Worm (Caenorhabditis elegans) whole organism, L3 larva: Measurements from ENCODE around the gene C03E10.3.
A peak's percentile ranks its signal among the peaks of the same experiment; 100 is the strongest.

Experiments
- R02D3.7 ChIP-seq: fragments of 150-350 bp; optimal IDR thresholded peaks from 2 replicates; lab custom pipeline; 2014; ENCODE audit warnings: missing biosample characterization, missing genetic modification characterization
- ceh-16 ChIP-seq: sonication (generic microtip); optimal IDR thresholded peaks from 2 replicates; lab custom pipeline; 2017; ENCODE audit warnings: missing biosample characterization, missing genetic modification characterization
- ceh-82 ChIP-seq: fragments of 150-350 bp; optimal IDR thresholded peaks from 2 replicates; lab custom pipeline; 2014; ENCODE audit warnings: missing biosample characterization, missing genetic modification characterization
- ceh-9 ChIP-seq: sonication (generic microtip); optimal IDR thresholded peaks from 2 replicates; lab custom pipeline; 2018; ENCODE audit warnings: missing biosample characterization, missing genetic modification characterization
- egl-27 ChIP-seq: sonication (generic microtip); optimal IDR thresholded peaks from 4 replicates; lab custom pipeline; 2017; ENCODE audit warnings: missing biosample characterization, missing genetic modification reagents, missing genetic modification characterization
- egl-5 ChIP-seq: fragments of 150-350 bp; optimal IDR thresholded peaks from 2 replicates; lab custom pipeline; 2017; ENCODE audit warnings: missing biosample characterization, missing genetic modification reagents, missing genetic modification characterization, inconsistent platforms
- eor-1 ChIP-seq, 2 experiments: fragments of 150-350 bp; optimal IDR thresholded peaks; 2 replicates each; lab custom pipeline; 2014 to 2018; ENCODE audit warnings: missing biosample characterization in 2 of 2, missing genetic modification characterization in 2 of 2
- fkh-10 ChIP-seq: sonication (generic microtip); optimal IDR thresholded peaks from 2 replicates; lab custom pipeline; 2017; ENCODE audit warnings: missing biosample characterization, missing genetic modification reagents, missing genetic modification characterization
- fos-1 ChIP-seq: fragments of 150-350 bp; optimal IDR thresholded peaks from 2 replicates; lab custom pipeline; 2014; ENCODE audit warnings: missing biosample characterization, missing genetic modification characterization
- hmg-11 ChIP-seq: sonication (generic microtip); optimal IDR thresholded peaks from 2 replicates; lab custom pipeline; 2016; ENCODE audit warnings: missing genetic modification characterization, missing compliant biosample characterization
- jun-1 ChIP-seq: fragments of 150-350 bp; optimal IDR thresholded peaks from 2 replicates; lab custom pipeline; 2014; ENCODE audit warnings: missing biosample characterization, missing genetic modification reagents, missing genetic modification characterization
- lin-39 ChIP-seq: fragments of 150-350 bp; optimal IDR thresholded peaks from 2 replicates; lab custom pipeline; 2018; ENCODE audit warnings: missing biosample characterization, missing genetic modification reagents, missing genetic modification characterization
- mdl-1 ChIP-seq: fragments of 150-350 bp; optimal IDR thresholded peaks from 2 replicates; lab custom pipeline; 2014; ENCODE audit warnings: missing biosample characterization, missing genetic modification characterization
- nfya-1 ChIP-seq: sonication (generic microtip); optimal IDR thresholded peaks from 2 replicates; lab custom pipeline; 2017; ENCODE audit warnings: missing genetic modification characterization, mild to moderate bottlenecking, missing compliant biosample characterization, antibody characterized with exemption, moderate library complexity; ENCODE audit not compliant: insufficient read depth
- nhr-11 ChIP-seq: fragments of 150-350 bp; optimal IDR thresholded peaks from 2 replicates; lab custom pipeline; 2014; ENCODE audit warnings: missing biosample characterization, missing genetic modification characterization
- nhr-12 ChIP-seq: fragments of 150-350 bp; optimal IDR thresholded peaks from 2 replicates; lab custom pipeline; 2014; ENCODE audit warnings: missing biosample characterization, missing genetic modification characterization
- nhr-23 ChIP-seq: fragments of 150-350 bp; optimal IDR thresholded peaks from 2 replicates; lab custom pipeline; 2014; ENCODE audit warnings: missing biosample characterization, missing genetic modification reagents, missing genetic modification characterization
- nhr-25 ChIP-seq: sonication (generic microtip); optimal IDR thresholded peaks from 2 replicates; lab custom pipeline; 2017; ENCODE audit warnings: missing biosample characterization, missing genetic modification characterization
- nhr-43 ChIP-seq: sonication (generic microtip); optimal IDR thresholded peaks from 2 replicates; lab custom pipeline; 2016; ENCODE audit warnings: mild to moderate bottlenecking, missing genetic modification characterization, missing compliant biosample characterization; ENCODE audit not compliant: poor library complexity, severe bottlenecking
- nhr-67 ChIP-seq: fragments of 150-350 bp; optimal IDR thresholded peaks from 2 replicates; lab custom pipeline; 2014; ENCODE audit warnings: missing biosample characterization, missing genetic modification characterization
- nhr-76 ChIP-seq: fragments of 150-350 bp; sonication (generic microtip); optimal IDR thresholded peaks from 5 replicates; lab custom pipeline; 2014; ENCODE audit warnings: missing biosample characterization, missing genetic modification characterization
- nhr-77 ChIP-seq: fragments of 150-350 bp; optimal IDR thresholded peaks from 2 replicates; lab custom pipeline; 2014; ENCODE audit warnings: missing biosample characterization, missing genetic modification characterization
- pha-4 ChIP-seq: fragments of 150-350 bp; optimal IDR thresholded peaks from 2 replicates; lab custom pipeline; 2014; ENCODE audit warnings: missing biosample characterization, missing genetic modification reagents, missing genetic modification characterization
- pqm-1 ChIP-seq: fragments of 150-350 bp; optimal IDR thresholded peaks from 2 replicates; lab custom pipeline; 2017; ENCODE audit warnings: missing biosample characterization, missing genetic modification characterization, inconsistent platforms
- skn-1 ChIP-seq: fragments of 150-350 bp; optimal IDR thresholded peaks from 2 replicates; lab custom pipeline; 2014; ENCODE audit warnings: missing biosample characterization, missing genetic modification characterization
- tbx-2 ChIP-seq: sonication (generic microtip); optimal IDR thresholded peaks from 2 replicates; lab custom pipeline; 2016; ENCODE audit warnings: mild to moderate bottlenecking, missing genetic modification characterization, missing compliant biosample characterization
- unc-39 ChIP-seq: sonication (generic microtip); optimal IDR thresholded peaks from 4 replicates; lab custom pipeline; 2017; ENCODE audit warnings: missing biosample characterization, missing genetic modification characterization
- unc-62 ChIP-seq: fragments of 150-350 bp; sonication (generic microtip); optimal IDR thresholded peaks from 4 replicates; lab custom pipeline; 2014; ENCODE audit warnings: missing biosample characterization, missing genetic modification reagents, missing genetic modification characterization
- zag-1 ChIP-seq: fragments of 150-350 bp; optimal IDR thresholded peaks from 2 replicates; lab custom pipeline; 2014; ENCODE audit warnings: missing biosample characterization, missing genetic modification characterization
- ztf-4 ChIP-seq: fragments of 150-350 bp; optimal IDR thresholded peaks from 2 replicates; lab custom pipeline; 2014; ENCODE audit warnings: missing biosample characterization, missing genetic modification characterization

The C03E10.3 gene

ce11 chrV:11302698-11303097 is 16.5 kb downstream of the C03E10.3 start, which contains the start of gene srh-46:
Gene srh-46, minus strand, starts transcription at chrV:11302886.
- no peak for TF ChIP-seq fos-1 (tag; lab: Kevin White, UChicago)
- no peak for TF ChIP-seq zag-1 (tag; lab: Kevin White, UChicago)
- no peak for TF ChIP-seq fkh-10 (GFP tag; lab: Kevin White, UChicago)
- TF ChIP-seq egl-27 (tag; lab: Kevin White, UChicago), result no peak
- no peak for TF ChIP-seq jun-1 (tag; lab: Kevin White, UChicago)
- no peak for TF ChIP-seq eor-1 (tag; optimal IDR thresholded peaks at IDR 0.05; lab: Kevin White, UChicago)
- no peak for TF ChIP-seq mdl-1 (tag; lab: Kevin White, UChicago)

- TF ChIP-seq unc-39 (tag; lab: Kevin White, UChicago), result no peak
- TF ChIP-seq ceh-9 (tag; lab: Kevin White, UChicago), result no peak
- TF ChIP-seq tbx-2 (tag; lab: Kevin White, UChicago), result no peak
- TF ChIP-seq lin-39 (tag; lab: Kevin White, UChicago), result no peak
- no peak for TF ChIP-seq pha-4 (tag; lab: Kevin White, UChicago)
- no peak for TF ChIP-seq nhr-12
- TF ChIP-seq nhr-11 (tag; lab: Kevin White, UChicago), result no peak
Measured at ce11 chrV:11304200-11304599, 18.0 kb downstream of the C03E10.3 start.

ce11 chrV:11304879-11305278 is 18.7 kb downstream of the C03E10.3 start, which contains the start of gene srh-45:
Gene srh-45, minus strand, starts transcription at chrV:11304979.
- no peak for TF ChIP-seq hmg-11 (tag; lab: Kevin White, UChicago)
- TF ChIP-seq ztf-4 (tag; lab: Kevin White, UChicago), result no peak
- TF ChIP-seq unc-39 (tag; lab: Kevin White, UChicago), result no peak
- no peak for TF ChIP-seq nfya-1 (tag; lab: Kevin White, UChicago)
- TF ChIP-seq, all 47 proteins: peak for 0

- TF ChIP-seq nfya-1 (tag; lab: Kevin White, UChicago) (peak; percentile 33), egl-5 (tag; lab: Kevin White, UChicago) (no peak), nhr-43 (tag; lab: Kevin White, UChicago) (no peak), tbx-2 (tag; lab: Kevin White, UChicago) (no peak), ceh-9 (tag; lab: Kevin White, UChicago) (no peak), nhr-67 (no peak)
Measured at ce11 chrV:11307781-11308180, 21.6 kb downstream of the C03E10.3 start.

DNA sequence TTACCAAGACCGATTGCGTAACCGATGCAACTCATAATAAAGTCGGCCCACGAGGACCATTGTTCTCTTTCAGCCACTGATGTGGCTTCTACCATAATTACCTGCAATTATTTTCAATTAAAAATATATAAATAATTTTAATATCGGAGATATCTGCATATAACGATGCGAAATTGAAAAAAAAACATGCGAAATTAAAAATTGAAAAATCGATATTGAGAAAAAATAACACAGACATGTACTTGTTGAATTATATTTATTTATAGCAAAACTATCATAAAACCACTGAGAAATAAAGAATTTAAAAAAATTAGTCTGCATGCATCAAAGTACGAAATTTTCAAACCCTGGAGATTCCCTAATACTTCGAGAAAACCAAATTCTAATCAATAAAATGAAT is 22.1 kb downstream of the C03E10.3 start, which contains the start of gene snf-11:
Gene snf-11 (minus strand): TSS at position 101 of the 400 bp plus-strand sequence.
- no peak for TF ChIP-seq unc-62
- TF ChIP-seq R02D3.7, result no peak
- no peak for TF ChIP-seq pha-4 (tag; lab: Kevin White, UChicago)
- no peak for TF ChIP-seq nhr-23 (tag; lab: Kevin White, UChicago)
- no peak for TF ChIP-seq hmg-11 (tag; lab: Kevin White, UChicago)
- no peak for TF ChIP-seq ceh-82 (tag; lab: Kevin White, UChicago)
- no peak for TF ChIP-seq fos-1 (tag; lab: Kevin White, UChicago)
- no peak for TF ChIP-seq nhr-76
- TF ChIP-seq mdl-1 (tag; lab: Kevin White, UChicago), result no peak
- TF ChIP-seq nhr-12, result no peak
- TF ChIP-seq ztf-4 (tag; lab: Kevin White, UChicago), result no peak
- TF ChIP-seq lin-39 (tag; lab: Kevin White, UChicago), result no peak
- TF ChIP-seq nhr-77, result no peak
- TF ChIP-seq ceh-16 (tag; lab: Kevin White, UChicago), result no peak
- TF ChIP-seq nhr-25, result no peak
- no peak for TF ChIP-seq pqm-1 (tag; lab: Kevin White, UChicago)
- TF ChIP-seq, all 47 proteins: peak for 0

ce11 chrV:11308915-11309314 is 22.7 kb downstream of the C03E10.3 start:
- no peak for TF ChIP-seq ceh-9 (tag; lab: Kevin White, UChicago)
- TF ChIP-seq R02D3.7, result no peak
- peak; percentile 51 for TF ChIP-seq nfya-1 (tag; lab: Kevin White, UChicago)
- TF ChIP-seq nhr-23 (tag; lab: Kevin White, UChicago), result no peak
- TF ChIP-seq nhr-67, result no peak
- no peak for TF ChIP-seq skn-1 (tag; lab: Kevin White, UChicago)
- peak; percentile 51 for TF ChIP-seq lin-39 (tag; lab: Kevin White, UChicago)
